Worm (Caenorhabditis elegans): ENCODE results near the gene C32B5.7.
"Not testable (repeated sequence)": the region's sequence is repeated elsewhere in the genome, so short reads cannot be mapped to it uniquely, and the experiment has no call there.

Gene C32B5.7

DNA sequence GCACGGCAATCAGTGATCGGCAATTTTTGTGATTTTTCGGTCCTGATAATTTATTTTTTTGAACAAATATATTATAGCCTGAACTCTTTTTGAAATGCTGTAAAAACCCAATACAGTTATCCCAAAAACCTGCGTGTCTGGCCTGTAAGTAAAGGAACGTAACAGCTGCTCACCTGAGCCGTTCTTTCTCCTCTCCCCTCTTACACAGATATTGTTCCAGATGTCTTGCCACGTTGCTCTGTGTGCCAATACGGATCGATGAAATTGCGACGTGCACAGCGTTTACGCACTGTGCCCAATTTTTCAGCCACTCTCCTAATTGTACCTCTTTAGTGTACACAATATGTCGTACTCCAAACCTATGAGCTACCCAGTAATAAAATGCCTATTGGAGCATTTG, 1.7 kb upstream of the C32B5.7 start, which contains the start of gene sdz-4:
Gene sdz-4, plus strand, starts transcription at position 301 of the 400 bp plus-strand sequence.
- TF ChIP-seq unc-62 (GFP tag; optimal IDR thresholded peaks at IDR 0.05) (no peak), lsy-2 (tag; optimal IDR thresholded peaks at IDR 0.05) (no peak), nhr-10 (tag; optimal IDR thresholded peaks at IDR 0.05) (no peak), crh-2 (tag; optimal IDR thresholded peaks at IDR 0.05) (no peak)

DNA sequence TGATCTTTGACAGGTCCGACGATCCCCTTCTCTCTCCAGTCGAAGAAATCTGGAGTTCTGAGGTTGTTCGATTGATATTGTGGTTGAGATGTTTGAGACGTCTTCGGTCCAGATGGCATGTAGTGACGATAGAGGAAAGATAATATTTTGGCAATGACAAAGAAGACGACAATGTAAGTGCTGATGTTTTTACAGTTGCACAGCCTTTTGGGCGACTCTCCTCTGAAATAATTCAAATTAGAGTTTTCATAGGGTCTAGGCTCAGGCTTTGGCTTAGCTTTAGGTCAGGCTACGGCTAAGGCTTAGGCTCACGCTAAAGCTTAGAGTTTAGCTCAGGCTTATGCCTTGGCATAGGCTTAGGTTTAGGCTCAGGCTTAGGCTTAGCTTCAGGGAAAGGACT, 1.6 kb downstream of the C32B5.7 start, which contains the start of gene C32B5.13:
Gene C32B5.13, minus strand, starts transcription at position 101 of the 400 bp plus-strand sequence.
- TF ChIP-seq skn-1 (tag; optimal IDR thresholded peaks at IDR 0.05) (no peak), ztf-1 (GFP tag; conservative IDR thresholded peaks at IDR 0.05) (no peak), ztf-4 (tag; optimal IDR thresholded peaks at IDR 0.05) (no peak), mdl-1 (tag; optimal IDR thresholded peaks at IDR 0.05) (no peak), mbf-1 (tag; optimal IDR thresholded peaks at IDR 0.05) (no peak), blmp-1 (tag; optimal IDR thresholded peaks at IDR 0.05; ENCODE audit: insufficient read depth) (no peak), unc-55 (GFP tag; optimal IDR thresholded peaks at IDR 0.05) (no peak), C34F6.9 (tag; optimal IDR thresholded peaks at IDR 0.05) (no peak), nhr-77 (tag; optimal IDR thresholded peaks at IDR 0.05) (no peak), nhr-237 (tag; optimal IDR thresholded peaks at IDR 0.05) (no peak), alr-1 (tag; optimal IDR thresholded peaks at IDR 0.05) (no peak)

DNA sequence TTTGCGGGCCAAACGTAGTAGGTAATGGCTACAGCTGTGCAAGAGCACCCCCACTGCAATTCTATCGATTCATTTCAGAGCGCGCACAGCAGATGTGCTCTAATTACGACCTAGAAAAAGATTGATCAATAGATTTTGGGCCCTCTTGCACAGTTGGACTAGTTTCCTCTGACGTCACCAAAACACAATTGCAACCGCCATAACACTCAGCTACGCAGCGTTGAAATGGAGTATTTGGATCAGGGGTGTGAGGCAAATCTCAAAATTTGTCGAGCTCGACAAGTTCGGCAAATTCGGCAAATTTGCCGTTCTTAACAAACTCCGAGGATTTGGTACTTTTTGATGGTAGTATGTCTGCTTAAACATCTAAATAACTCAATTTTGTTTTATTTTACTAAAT, 6.6 kb downstream of the C32B5.7 start, which contains the start of gene fbxc-18:
Gene fbxc-18, minus strand, starts transcription at position 101 of the 400 bp plus-strand sequence.
- TF ChIP-seq egl-27 (tag; optimal IDR thresholded peaks at IDR 0.05); blmp-1 (tag; optimal IDR thresholded peaks at IDR 0.05; ENCODE audit: insufficient read depth); mdl-1 (tag; optimal IDR thresholded peaks at IDR 0.05): not testable (repeated sequence)

DNA sequence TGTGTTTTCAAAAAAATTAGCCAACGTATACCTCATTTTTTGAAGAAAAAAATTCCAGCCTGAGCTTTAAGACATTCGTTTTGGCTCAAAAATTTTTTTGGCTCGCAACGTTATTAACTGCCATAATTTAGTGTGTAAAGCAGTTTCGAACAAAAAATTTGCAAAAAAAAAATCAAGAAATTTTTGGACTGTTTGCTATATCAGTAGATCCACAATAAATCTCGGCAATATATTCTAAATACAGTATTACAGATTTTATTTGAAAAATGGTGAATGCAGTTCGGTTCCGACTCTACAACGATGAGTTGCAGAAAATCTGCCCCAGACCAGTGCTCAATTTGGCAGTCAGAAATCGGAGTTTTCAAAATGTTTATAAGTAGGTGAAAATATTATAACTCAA, 7.8 kb downstream of the C32B5.7 start, which contains the start of gene C32B5.6:
Gene C32B5.6, plus strand, starts transcription at position 301 of the 400 bp plus-strand sequence.
- TF ChIP-seq sem-4, zag-1, nhr-12 (tag; optimal IDR thresholded peaks at IDR 0.05): not testable (repeated sequence)

DNA sequence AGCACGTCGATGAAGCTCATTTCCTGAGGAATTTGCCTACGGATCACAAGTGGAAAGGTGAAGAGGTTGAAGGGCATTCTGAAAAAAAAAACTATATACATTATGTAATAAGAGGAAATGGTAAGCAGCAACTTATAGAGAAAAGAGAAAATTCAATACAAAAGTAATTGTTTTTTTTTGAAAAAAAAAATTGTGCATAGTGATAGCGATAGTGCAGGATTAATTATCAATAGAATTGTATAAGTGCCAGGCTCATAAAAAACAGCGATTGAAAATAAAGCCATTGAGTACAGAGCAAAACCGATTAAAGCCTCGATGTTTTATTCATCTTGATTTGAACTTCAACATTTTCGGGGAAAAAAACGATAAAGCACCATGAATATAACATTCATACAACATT, 12.5 kb downstream of the C32B5.7 start, which contains the start of gene C32B5.15:
Gene C32B5.15, minus strand, starts transcription at position 101 of the 400 bp plus-strand sequence.
- no peak for TF ChIP-seq ztf-4 (tag; optimal IDR thresholded peaks at IDR 0.05)
- no peak for TF ChIP-seq aly-2 (tag; optimal IDR thresholded peaks at IDR 0.05)
- no peak for TF ChIP-seq fos-1 (tag; optimal IDR thresholded peaks at IDR 0.05)
- TF ChIP-seq nhr-129 (tag; optimal IDR thresholded peaks at IDR 0.05): no peak
- TF ChIP-seq lin-11 (tag; optimal IDR thresholded peaks at IDR 0.05): no peak
- TF ChIP-seq blmp-1 (tag; optimal IDR thresholded peaks at IDR 0.05; ENCODE audit: insufficient read depth): no peak
- TF ChIP-seq crh-2 (tag; optimal IDR thresholded peaks at IDR 0.05): no peak

DNA sequence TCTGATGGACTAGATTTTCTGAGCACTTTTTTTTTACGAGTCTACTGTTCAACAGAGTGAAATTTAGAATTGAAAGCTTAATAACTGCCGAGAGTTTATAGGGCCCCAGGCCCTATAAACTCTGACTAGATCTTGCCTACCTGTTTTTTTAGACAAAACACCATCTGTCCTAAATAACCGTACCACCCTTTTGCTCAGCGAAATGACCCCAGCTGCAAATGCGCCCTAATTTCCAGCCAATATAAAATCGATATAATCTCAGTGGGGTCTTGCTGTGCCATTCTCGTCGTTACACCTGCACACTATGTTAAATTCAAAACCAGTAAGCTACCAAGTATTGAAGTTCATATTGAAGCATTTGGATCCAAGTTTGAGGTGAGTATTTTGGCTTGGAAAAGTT, 13.7 kb downstream of the C32B5.7 start, which contains the start of gene fbxc-14:
Gene fbxc-14, plus strand, starts transcription at position 301 of the 400 bp plus-strand sequence.
- TF ChIP-seq zag-1 (tag; optimal IDR thresholded peaks at IDR 0.05) (no peak), nhr-10 (tag; optimal IDR thresholded peaks at IDR 0.05) (no peak), ama-1 (optimal IDR thresholded peaks at IDR 0.05) (no peak), nhr-77 (tag; optimal IDR thresholded peaks at IDR 0.05) (no peak), blmp-1 (tag; optimal IDR thresholded peaks at IDR 0.05; ENCODE audit: insufficient read depth) (no peak), lin-11 (tag; optimal IDR thresholded peaks at IDR 0.05) (no peak), crh-2 (tag; optimal IDR thresholded peaks at IDR 0.05) (no peak), skn-1 (tag; optimal IDR thresholded peaks at IDR 0.05) (no peak), nhr-6 (tag; optimal IDR thresholded peaks at IDR 0.05) (no peak), peb-1 (tag; optimal IDR thresholded peaks at IDR 0.05) (no peak), mab-5 (tag; optimal IDR thresholded peaks at IDR 0.05) (no peak), elt-1 (tag; optimal IDR thresholded peaks at IDR 0.05) (no peak), fos-1 (tag; optimal IDR thresholded peaks at IDR 0.05) (no peak), nhr-12 (tag; optimal IDR thresholded peaks at IDR 0.05) (no peak), dmd-4 (tag; optimal IDR thresholded peaks at IDR 0.05) (no peak), F13H6.1 (tag; optimal IDR thresholded peaks at IDR 0.05) (no peak)

DNA sequence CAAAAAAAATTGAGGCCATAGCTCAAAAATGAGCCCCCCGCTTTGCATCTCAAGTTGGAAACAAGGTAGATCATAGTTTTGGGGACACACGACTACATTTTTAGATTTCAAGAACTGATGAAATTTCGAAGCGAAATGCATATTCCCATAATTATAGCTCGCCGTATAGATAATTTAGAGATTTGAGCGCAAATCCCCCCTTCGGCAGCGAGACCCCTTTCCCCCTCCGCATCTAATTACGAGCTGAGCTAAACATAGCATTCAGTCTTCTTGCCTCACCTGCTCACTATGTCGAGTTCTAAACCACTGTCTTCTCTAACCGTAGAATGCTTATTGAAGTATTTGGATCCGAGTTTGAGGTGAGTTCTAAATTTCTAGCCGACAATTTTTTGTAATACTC, 18.8 kb downstream of the C32B5.7 start, which contains the start of the genes fbxc-17 and fbxc-15:
Gene fbxc-17, minus strand, starts transcription at position 101 of the 400 bp plus-strand sequence.
Gene fbxc-15, plus strand, starts transcription at position 289 of the 400 bp plus-strand sequence.
- TF ChIP-seq nhr-77 (tag; optimal IDR thresholded peaks at IDR 0.05) (no peak), ZK546.5 (tag; optimal IDR thresholded peaks at IDR 0.05) (no peak), ama-1 (optimal IDR thresholded peaks at IDR 0.05) (no peak), nhr-25 (tag; optimal IDR thresholded peaks at IDR 0.05) (no peak), Y55F3AM.14 (GFP tag; optimal IDR thresholded peaks at IDR 0.05) (no peak), nhr-11 (tag; optimal IDR thresholded peaks at IDR 0.05) (no peak), lin-11 (tag; optimal IDR thresholded peaks at IDR 0.05) (no peak), dmd-4 (tag; optimal IDR thresholded peaks at IDR 0.05) (no peak), blmp-1 (tag; optimal IDR thresholded peaks at IDR 0.05; ENCODE audit: insufficient read depth) (no peak), unc-62 (GFP tag; optimal IDR thresholded peaks at IDR 0.05) (no peak), elt-1 (tag; optimal IDR thresholded peaks at IDR 0.05) (no peak)
